Worm (Caenorhabditis elegans) whole organism, late embryonic: Measurements from ENCODE around the gene cbn-1.

Experiments used
- K09A11.1 ChIP-seq: sonication (generic microtip); optimal IDR thresholded peaks from 2 replicates; lab custom pipeline; 2017; ENCODE audit warnings: antibody characterized with exemption, mild to moderate bottlenecking, missing genetic modification characterization, missing compliant biosample characterization; ENCODE audit not compliant: insufficient read depth
- ceh-31 ChIP-seq: sonication (generic microtip); optimal IDR thresholded peaks from 2 replicates; lab custom pipeline; 2016; ENCODE audit warnings: missing genetic modification characterization, missing compliant biosample characterization
- hlh-30 ChIP-seq: sonication (generic microtip); optimal IDR thresholded peaks from 2 replicates; lab custom pipeline; 2017; ENCODE audit warnings: antibody characterized with exemption, missing genetic modification characterization, missing compliant biosample characterization; ENCODE audit not compliant: insufficient read depth
- lin-11 ChIP-seq: fragments of 200-800 bp; sonication (Bioruptor generic); optimal IDR thresholded peaks from 2 replicates; lab custom pipeline; 2018; ENCODE audit warnings: mild to moderate bottlenecking, missing genetic modification characterization, missing compliant biosample characterization
- madf-2 ChIP-seq: sonication (generic microtip); optimal IDR thresholded peaks from 2 replicates; lab custom pipeline; 2017; ENCODE audit warnings: missing genetic modification characterization, missing compliant biosample characterization
- nfya-1 ChIP-seq: sonication (generic microtip); optimal IDR thresholded peaks from 2 replicates; lab custom pipeline; 2017; ENCODE audit warnings: missing genetic modification characterization, mild to moderate bottlenecking, missing compliant biosample characterization, antibody characterized with exemption, moderate library complexity
- nhr-11 ChIP-seq: fragments of 150-350 bp; optimal IDR thresholded peaks from 2 replicates; lab custom pipeline; 2014; ENCODE audit warnings: missing biosample characterization, missing genetic modification characterization
- nhr-232 ChIP-seq: sonication (generic microtip); optimal IDR thresholded peaks from 2 replicates; lab custom pipeline; 2016; ENCODE audit warnings: missing genetic modification characterization, missing compliant biosample characterization
- sox-4 ChIP-seq: sonication (generic microtip); optimal IDR thresholded peaks from 2 replicates; lab custom pipeline; 2017; ENCODE audit warnings: mild to moderate bottlenecking, missing genetic modification characterization, inconsistent platforms, missing compliant biosample characterization
- tbx-2 ChIP-seq: sonication (generic microtip); optimal IDR thresholded peaks from 2 replicates; lab custom pipeline; 2016; ENCODE audit warnings: missing genetic modification characterization, missing compliant biosample characterization
- unc-55 ChIP-seq: sonication (generic microtip); optimal IDR thresholded peaks from 2 replicates; lab custom pipeline; 2017; ENCODE audit warnings: missing biosample characterization, missing genetic modification reagents, missing genetic modification characterization

DNA sequence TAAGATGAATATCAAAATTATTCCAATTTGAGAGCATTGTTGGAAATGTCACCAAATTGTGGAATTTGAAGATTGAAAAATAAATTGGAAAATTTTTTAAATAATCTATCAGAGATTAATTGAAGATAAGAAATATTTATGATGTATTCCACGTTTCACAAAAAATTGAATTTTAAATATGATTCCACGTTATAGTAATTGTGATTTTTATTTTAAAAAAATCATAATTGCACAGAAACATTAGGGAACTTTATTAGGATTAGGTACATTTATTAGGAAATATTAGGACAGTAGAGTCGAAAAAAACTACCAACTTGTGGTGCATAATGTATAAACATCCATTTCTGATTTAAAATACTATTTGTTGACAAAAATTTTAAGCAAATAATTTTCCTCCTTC, 37.7 kb downstream of the cbn-1 start, which contains the start of gene B0432.11:
- TF ChIP-seq nhr-11 (tag; lab: Kevin White, UChicago) (no peak), nhr-232 (tag; lab: Kevin White, UChicago) (no peak), unc-55 (GFP tag; lab: Kevin White, UChicago) (no peak), lin-11 (tag; lab: Kevin White, UChicago) (no peak), madf-2 (tag; lab: Kevin White, UChicago) (no peak), tbx-2 (no peak), K09A11.1 (no peak), hlh-30 (tag; lab: Kevin White, UChicago) (no peak), nfya-1 (tag; lab: Kevin White, UChicago) (no peak), sox-4 (tag; lab: Kevin White, UChicago) (no peak), ceh-31 (tag; lab: Kevin White, UChicago) (no peak)
